Worm (Caenorhabditis elegans) whole organism, young adult: ENCODE results near the gene dsc-4.

Experiments used
- B0035.1 ChIP-seq: sonication (generic microtip); optimal IDR thresholded peaks from 2 replicates; lab custom pipeline; 2016; ENCODE audit warnings: missing genetic modification characterization, mild to moderate bottlenecking, missing compliant biosample characterization, missing genotype, missing genetic modification reagents
- F23B12.7 ChIP-seq: sonication (generic microtip); optimal IDR thresholded peaks from 2 replicates; lab custom pipeline; 2017; ENCODE audit warnings: missing genetic modification characterization, mild to moderate bottlenecking, missing compliant biosample characterization, antibody characterized with exemption, moderate library complexity; ENCODE audit not compliant: insufficient read depth
- F37B4.10 ChIP-seq: fragments of 200-800 bp; sonication (Bioruptor generic); IDR thresholded peaks from 2 replicates; pipeline ENCODE4 v1.3.6; 2022; ENCODE audit warnings: missing genetic modification characterization, missing compliant biosample characterization
- T07F8.4 ChIP-seq: sonication (generic microtip); optimal IDR thresholded peaks from 2 replicates; lab custom pipeline; 2016; ENCODE audit warnings: mild to moderate bottlenecking, missing genetic modification characterization, moderate library complexity, missing compliant biosample characterization
- Y53F4B.3 ChIP-seq: fragments of 200-800 bp; sonication (Bioruptor generic); IDR thresholded peaks from 2 replicates; pipeline ENCODE4 v1.3.6; 2022; ENCODE audit warnings: missing genetic modification reagents, missing genetic modification characterization, missing compliant biosample characterization
- Y53G8AR.9 ChIP-seq: fragments of 200-800 bp; sonication (Bioruptor generic); conservative IDR thresholded peaks from 2 replicates; pipeline ENCODE4 v1.3.6; 2022; ENCODE audit warnings: missing genetic modification reagents, missing genetic modification characterization, missing compliant biosample characterization
- Y56A3A.18 ChIP-seq: fragments of 200-800 bp; sonication (Bioruptor generic); IDR thresholded peaks from 2 replicates; pipeline ENCODE4 v1.3.6; 2022; ENCODE audit warnings: missing genetic modification reagents, missing genetic modification characterization, missing compliant biosample characterization
- ama-1 ChIP-seq, 3 experiments: fragments of 150-350 bp in 1 of 3; sonication (generic microtip) in 2 of 3; optimal IDR thresholded peaks; 2 replicates each; lab custom pipeline; 2014 to 2018; ENCODE audit warnings: missing biosample characterization in 2 of 3, missing genetic modification characterization in 2 of 3, missing genetic modification reagents in 2 of 3
- attf-3 ChIP-seq: fragments of 200-800 bp; sonication (Bioruptor generic); conservative IDR thresholded peaks from 2 replicates; pipeline ENCODE4 v1.3.6; 2022; ENCODE audit warnings: missing genetic modification reagents, missing genetic modification characterization, missing compliant biosample characterization
- attf-5 ChIP-seq: fragments of 200-800 bp; sonication (Bioruptor generic); optimal IDR thresholded peaks from 2 replicates; lab custom pipeline; 2018; ENCODE audit warnings: mild to moderate bottlenecking, missing genetic modification characterization, missing compliant biosample characterization
- ccch-3 ChIP-seq: fragments of 200-800 bp; sonication (Bioruptor generic); optimal IDR thresholded peaks from 2 replicates; lab custom pipeline; 2018; ENCODE audit warnings: mild to moderate bottlenecking, missing genetic modification characterization, missing compliant biosample characterization
- cebp-1 ChIP-seq, 2 experiments: fragments of 200-800 bp in 1 of 2; sonication (Bioruptor generic) in 1 of 2; sonication (generic microtip) in 1 of 2; IDR thresholded peaks in 1 of 2; optimal IDR thresholded peaks in 1 of 2; 2 replicates each; pipeline versions ENCODE4 v1.3.6 to Lab custom; 2017 to 2022; ENCODE audit warnings: missing compliant biosample characterization in 2 of 2, missing genetic modification characterization in 2 of 2, mild to moderate bottlenecking in 1 of 2, missing genetic modification reagents in 1 of 2, moderate library complexity in 1 of 2
- ceh-27 ChIP-seq: fragments of 200-800 bp; sonication (Bioruptor generic); optimal IDR thresholded peaks from 2 replicates; lab custom pipeline; 2018; ENCODE audit warnings: mild to moderate bottlenecking, missing genetic modification characterization, moderate library complexity, missing compliant biosample characterization
- ceh-40 ChIP-seq: fragments of 200-800 bp; sonication (Bioruptor generic); IDR thresholded peaks from 2 replicates; pipeline ENCODE4 v1.3.6; 2022; ENCODE audit warnings: missing genetic modification characterization, missing compliant biosample characterization
- dox-1 ChIP-seq: fragments of 200-800 bp; sonication (Bioruptor generic); IDR thresholded peaks from 2 replicates; pipeline ENCODE4 v1.3.6; 2022; ENCODE audit warnings: missing genetic modification reagents, missing genetic modification characterization, missing compliant biosample characterization
- dpff-1 ChIP-seq: sonication (generic microtip); optimal IDR thresholded peaks from 2 replicates; lab custom pipeline; 2017; ENCODE audit warnings: mild to moderate bottlenecking, missing genetic modification characterization, missing compliant biosample characterization
- dpl-1 ChIP-seq: fragments of 150-350 bp; optimal IDR thresholded peaks from 2 replicates; lab custom pipeline; 2014; ENCODE audit warnings: missing biosample characterization, missing genetic modification reagents, missing genetic modification characterization
- ekl-4 ChIP-seq: fragments of 200-800 bp; sonication (Bioruptor generic); IDR thresholded peaks from 2 replicates; pipeline ENCODE4 v1.3.6; 2022; ENCODE audit warnings: missing genetic modification reagents, missing genetic modification characterization, missing compliant biosample characterization
- hlh-12 ChIP-seq: sonication (generic microtip); optimal IDR thresholded peaks from 2 replicates; lab custom pipeline; 2016; ENCODE audit warnings: missing genetic modification characterization, missing compliant biosample characterization
- hlh-26 ChIP-seq: fragments of 200-800 bp; sonication (Bioruptor generic); conservative IDR thresholded peaks from 2 replicates; pipeline ENCODE4 v1.3.6; 2022; ENCODE audit warnings: missing genetic modification reagents, missing genetic modification characterization, missing compliant biosample characterization
- hmg-1.2 ChIP-seq: fragments of 200-800 bp; sonication (Bioruptor generic); IDR thresholded peaks from 2 replicates; pipeline ENCODE4 v1.3.6; 2022; ENCODE audit warnings: missing genetic modification reagents, missing genetic modification characterization, missing compliant biosample characterization
- hrde-1 ChIP-seq: sonication (generic microtip); optimal IDR thresholded peaks from 2 replicates; lab custom pipeline; 2016; ENCODE audit warnings: missing genetic modification characterization, mild to moderate bottlenecking, missing compliant biosample characterization, moderate library complexity, missing genotype, missing genetic modification reagents, borderline replicate concordance
- hsf-1 ChIP-seq: fragments of 200-800 bp; sonication (Bioruptor generic); IDR thresholded peaks from 2 replicates; pipeline ENCODE4 v1.3.6; 2022; ENCODE audit warnings: missing genetic modification reagents, missing genetic modification characterization, missing compliant biosample characterization
- lin-35 ChIP-seq, 3 experiments: fragments of 150-350 bp in 2 of 3; sonication (generic microtip) in 1 of 3; optimal IDR thresholded peaks; 2 replicates each; lab custom pipeline; 2014 to 2018; ENCODE audit warnings: missing biosample characterization in 3 of 3, missing genetic modification characterization in 3 of 3, missing genetic modification reagents in 3 of 3
- madf-6 ChIP-seq: fragments of 200-800 bp; sonication (Bioruptor generic); IDR thresholded peaks from 2 replicates; pipeline ENCODE4 v1.3.6; 2022; ENCODE audit warnings: missing genetic modification reagents, missing genetic modification characterization, missing compliant biosample characterization
- madf-8 ChIP-seq: fragments of 200-800 bp; sonication (Bioruptor generic); conservative IDR thresholded peaks from 2 replicates; pipeline ENCODE4 v1.3.6; 2022; ENCODE audit warnings: missing genetic modification reagents, missing genetic modification characterization, missing compliant biosample characterization
- mxl-1 ChIP-seq: sonication (generic microtip); optimal IDR thresholded peaks from 2 replicates; lab custom pipeline; 2016; ENCODE audit warnings: missing genetic modification characterization, missing compliant biosample characterization
- nfyb-1 ChIP-seq: fragments of 200-800 bp; sonication (Bioruptor generic); IDR thresholded peaks from 2 replicates; pipeline ENCODE4 v1.3.6; 2022; ENCODE audit warnings: missing genetic modification reagents, missing genetic modification characterization, missing compliant biosample characterization
- nhr-90 ChIP-seq: sonication (generic microtip); optimal IDR thresholded peaks from 2 replicates; lab custom pipeline; 2016; ENCODE audit warnings: missing genotype, mild to moderate bottlenecking, missing genetic modification characterization, missing compliant biosample characterization
- repo-1 ChIP-seq: sonication (generic microtip); optimal IDR thresholded peaks from 2 replicates; lab custom pipeline; 2017; ENCODE audit warnings: mild to moderate bottlenecking, missing genetic modification characterization, missing compliant biosample characterization
- snpc-1.1 ChIP-seq: sonication (generic microtip); optimal IDR thresholded peaks from 2 replicates; lab custom pipeline; 2017; ENCODE audit warnings: missing genetic modification characterization, mild to moderate bottlenecking, missing compliant biosample characterization, antibody characterized with exemption, moderate library complexity, missing genotype, missing genetic modification reagents; ENCODE audit not compliant: insufficient read depth
- snpc-1.3 ChIP-seq: sonication (generic microtip); optimal IDR thresholded peaks from 2 replicates; lab custom pipeline; 2017; ENCODE audit warnings: missing genetic modification characterization, mild to moderate bottlenecking, missing compliant biosample characterization, antibody characterized with exemption, moderate library complexity, missing genotype, missing genetic modification reagents; ENCODE audit not compliant: insufficient read depth
- snpc-3.4 ChIP-seq: sonication (generic microtip); optimal IDR thresholded peaks from 2 replicates; lab custom pipeline; 2017; ENCODE audit warnings: missing genetic modification characterization, mild to moderate bottlenecking, missing compliant biosample characterization, antibody characterized with exemption, moderate library complexity, missing genotype, missing genetic modification reagents
- somi-1 ChIP-seq: fragments of 200-800 bp; sonication (Bioruptor generic); optimal IDR thresholded peaks from 2 replicates; lab custom pipeline; 2018; ENCODE audit warnings: mild to moderate bottlenecking, missing genetic modification characterization, missing compliant biosample characterization
- tbp1 ChIP-seq: fragments of 200-800 bp; sonication (Bioruptor generic); optimal IDR thresholded peaks from 2 replicates; lab custom pipeline; 2018; ENCODE audit warnings: mild to moderate bottlenecking, missing genetic modification characterization, missing compliant biosample characterization
- tbx-9 ChIP-seq: sonication (generic microtip); optimal IDR thresholded peaks from 2 replicates; lab custom pipeline; 2016; ENCODE audit warnings: borderline replicate concordance, missing genetic modification characterization, inconsistent platforms, missing compliant biosample characterization
- ztf-25 ChIP-seq: fragments of 200-800 bp; sonication (Bioruptor generic); IDR thresholded peaks from 2 replicates; pipeline ENCODE4 v1.3.6; 2022; ENCODE audit warnings: missing genetic modification reagents, missing genetic modification characterization, missing compliant biosample characterization

Gene dsc-4

DNA sequence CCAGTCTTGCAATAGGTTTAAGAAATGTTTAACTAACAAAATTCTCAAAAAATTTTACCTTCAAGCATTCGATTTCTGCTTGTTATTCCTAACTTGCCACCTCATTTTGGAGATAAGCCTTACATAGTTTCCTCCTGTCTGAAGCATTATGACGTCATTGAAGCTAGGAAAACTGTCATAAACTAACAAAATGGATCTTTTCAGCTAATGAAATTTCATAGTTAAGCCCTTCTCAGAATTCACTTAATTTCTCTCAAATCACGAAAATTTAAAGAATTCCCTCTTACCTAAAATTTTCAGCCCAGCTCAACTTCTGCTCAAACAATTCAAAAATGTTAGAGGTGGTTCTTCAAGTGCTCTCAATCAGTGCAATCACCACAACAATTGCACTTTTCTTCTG is 13.1 kb downstream of the dsc-4 start, which contains the start of gene swt-1:
swt-1 (plus strand) TSS at position 301 of the 400 bp plus-strand sequence.
- TF ChIP-seq nhr-90 (tag; lab: Kevin White, UChicago) (no peak), dox-1 (no peak), repo-1 (no peak), T07F8.4 (tag; lab: Kevin White, UChicago) (no peak), madf-8 (GFP tag; lab: Robert Waterston, UW) (no peak), ekl-4 (GFP tag; lab: Robert Waterston, UW) (no peak), ztf-25 (no peak), attf-5 (no peak), mxl-1 (tag; lab: Kevin White, UChicago) (no peak), hrde-1 (tag; lab: Kevin White, UChicago) (no peak), ceh-40 (GFP tag; lab: Robert Waterston, UW) (no peak), cebp-1 (GFP tag; IDR thresholded peaks at IDR 0.05; lab: Robert Waterston, UW) (no peak), cebp-1 (tag; optimal IDR thresholded peaks at IDR 0.05; lab: Kevin White, UChicago) (no peak), snpc-1.1 (tag; lab: Kevin White, UChicago) (no peak), F23B12.7 (tag; lab: Kevin White, UChicago) (no peak), nfyb-1 (no peak), somi-1 (no peak), Y53G8AR.9 (no peak)

DNA sequence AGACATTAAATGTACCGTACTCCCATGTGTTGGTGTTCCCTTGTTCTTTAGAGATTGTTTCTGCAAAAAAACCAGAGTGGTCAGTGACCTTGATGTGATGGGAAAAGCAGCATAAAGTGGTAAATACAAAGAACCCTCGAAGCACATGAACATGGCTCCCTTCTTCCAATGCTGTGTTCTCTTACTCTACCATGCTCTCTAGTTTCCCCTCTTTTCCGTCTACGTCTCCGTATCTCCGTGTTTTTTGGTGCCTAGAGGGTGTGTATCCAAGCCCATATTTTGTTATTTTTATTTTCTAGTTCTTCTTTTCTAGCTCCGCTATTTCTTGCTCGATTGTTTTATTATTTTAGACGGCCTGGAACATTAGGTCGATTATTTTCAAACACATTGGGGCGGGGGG is 13.8 kb downstream of the dsc-4 start:
- peak in 1 of 3 experiments; percentile 8 for TF ChIP-seq lin-35 (GFP tag; optimal IDR thresholded peaks at IDR 0.05; lab: Kevin White, UChicago)
- TF ChIP-seq Y56A3A.18, result no peak
- TF ChIP-seq hlh-12 (tag; lab: Kevin White, UChicago), result no peak
- TF ChIP-seq snpc-3.4, result no peak
- no peak for TF ChIP-seq hlh-26
- TF ChIP-seq hmg-1.2 (GFP tag; lab: Robert Waterston, UW), result peak; percentile 72; the same call in 1 of the 2 replicates
- no peak for TF ChIP-seq F37B4.10 (GFP tag; lab: Robert Waterston, UW)
- TF ChIP-seq ceh-27, result peak; percentile 15
- no peak for TF ChIP-seq tbp1 (GFP tag; lab: Kevin White, UChicago)
- 0 out of 2 replicates have a peak, but pooled peaks have one; percentile 18 for TF ChIP-seq ztf-25
- TF ChIP-seq attf-3 (GFP tag; lab: Robert Waterston, UW), result no peak
- no peak for TF ChIP-seq ama-1 (optimal IDR thresholded peaks at IDR 0.05; lab: Kevin White, UChicago)
- no peak for TF ChIP-seq ama-1 (GFP tag; optimal IDR thresholded peaks at IDR 0.05; lab: Kevin White, UChicago)
- no peak for TF ChIP-seq madf-6 (GFP tag; lab: Robert Waterston, UW)
- TF ChIP-seq, all 124 proteins: peak for 4

DNA sequence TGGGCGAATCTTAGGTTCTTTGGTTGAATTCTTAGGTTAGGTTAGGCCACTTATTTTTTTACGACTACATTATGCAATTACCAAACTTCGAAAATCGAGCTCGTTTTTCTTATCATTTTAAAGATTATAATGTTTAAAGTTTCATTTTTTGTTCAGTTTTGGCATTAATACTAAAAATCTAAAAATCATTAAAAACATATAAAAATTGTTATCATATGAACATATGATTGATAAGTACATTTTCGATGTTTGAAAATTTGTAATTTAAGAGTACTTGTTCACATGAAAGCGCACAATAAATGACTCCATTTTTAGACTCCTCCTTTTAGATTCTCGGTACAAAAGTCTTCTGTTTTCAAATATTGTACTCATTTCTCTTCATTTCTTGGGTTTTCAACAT is 15.2 kb downstream of the dsc-4 start:
- TF ChIP-seq ccch-3 (GFP tag; lab: Kevin White, UChicago), result no peak
- no peak for TF ChIP-seq ceh-40 (GFP tag; lab: Robert Waterston, UW)
- TF ChIP-seq B0035.1, result no peak
- no peak for TF ChIP-seq Y53F4B.3 (GFP tag; lab: Robert Waterston, UW)

DNA sequence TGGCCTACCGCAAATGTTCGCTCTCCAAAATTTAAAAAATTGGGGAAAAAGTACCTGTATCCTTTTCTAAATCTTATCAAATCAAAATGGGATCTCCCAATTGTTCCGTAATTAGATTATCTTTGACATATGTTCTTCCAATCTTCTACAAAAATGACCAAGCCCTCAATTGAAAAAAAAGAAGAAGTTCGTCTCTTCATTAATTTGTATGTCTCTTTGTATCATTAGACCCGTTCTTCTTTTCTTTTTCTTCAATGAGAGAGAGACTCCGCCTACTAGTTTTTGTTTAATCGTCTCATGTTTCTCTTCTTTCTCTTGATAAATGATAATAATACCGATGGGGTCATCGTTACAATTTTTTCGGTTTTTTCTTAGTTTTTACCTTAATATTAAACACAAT is 17.1 kb downstream of the dsc-4 start:
- TF ChIP-seq tbx-9 (tag; lab: Kevin White, UChicago) (no peak), snpc-1.3 (tag; lab: Kevin White, UChicago) (no peak), madf-6 (GFP tag; lab: Robert Waterston, UW) (no peak), dpl-1 (GFP tag; lab: Kevin White, UChicago) (no peak), dpff-1 (tag; lab: Kevin White, UChicago) (no peak), hsf-1 (GFP tag; lab: Robert Waterston, UW) (no peak)
